Fruit fly (Drosophila melanogaster) whole organism, embryonic: ENCODE data around the gene ova.

Source experiments
- CG17328 ChIP-seq: fragments of 200-800 bp; sonication (Bioruptor generic); IDR thresholded peaks from 2 replicates; pipeline ENCODE4 v1.3.6; 2022; ENCODE audit warnings: missing biosample characterization, missing genetic modification characterization
- CG8478 ChIP-seq: fragments of >200 bp; optimal IDR thresholded peaks from 2 replicates; lab custom pipeline; 2018
- Fer1 ChIP-seq: fragments of 200-800 bp; sonication (Bioruptor generic); optimal IDR thresholded peaks from 2 replicates; lab custom pipeline; 2017; ENCODE audit warnings: missing biosample characterization, mild to moderate bottlenecking, missing genetic modification characterization
- Meics ChIP-seq: fragments of 200-800 bp; sonication (Bioruptor generic); optimal IDR thresholded peaks from 2 replicates; lab custom pipeline; 2017; ENCODE audit warnings: missing biosample characterization, mild to moderate bottlenecking, missing genetic modification characterization
- ewg ChIP-seq: fragments of 200-800 bp; sonication (Bioruptor generic); optimal IDR thresholded peaks from 3 replicates; lab custom pipeline; 2017; ENCODE audit warnings: mild to moderate bottlenecking, missing biosample characterization, missing genetic modification reagents, missing genetic modification characterization

DNA sequence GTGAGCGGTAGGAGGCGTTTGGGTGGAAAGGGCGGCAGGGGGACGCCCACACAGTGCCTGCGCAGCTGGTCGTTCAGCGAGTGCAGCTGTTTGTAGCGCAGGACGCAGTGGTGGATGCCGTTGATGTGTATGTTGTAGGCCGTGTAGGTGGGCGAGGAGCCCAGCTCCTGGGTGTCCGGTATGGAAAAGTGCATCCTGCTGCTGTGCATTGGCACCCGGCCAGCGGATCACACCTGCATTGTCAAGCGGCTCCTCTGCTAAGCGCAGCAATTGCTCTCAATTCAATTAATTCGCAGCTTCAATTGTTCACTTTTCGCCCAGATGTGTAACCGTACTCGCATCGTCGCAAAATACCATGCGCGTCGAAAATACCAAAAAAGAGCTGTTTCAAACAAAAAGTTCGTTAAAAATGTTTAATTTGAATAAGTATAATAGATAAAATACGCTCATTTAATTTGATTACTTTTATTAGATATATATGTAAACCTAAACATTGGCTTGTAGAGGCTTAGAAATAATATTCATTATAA, 24.8 kb downstream of the ova start, which contains the start of gene Snx17:
- TF ChIP-seq Fer1 (GFP tag; lab: Kevin White, UChicago) (no peak), CG8478 (lab: Kevin White, UChicago) (no peak), CG17328 (no peak), Meics (GFP tag; lab: Kevin White, UChicago) (no peak), ewg (GFP tag; lab: Kevin White, UChicago) (peak; percentile 12)
